Worm (Caenorhabditis elegans): ENCODE results near the gene C16C8.10.
"Not testable (repeated sequence)": the region's sequence is repeated elsewhere in the genome, so short reads cannot be mapped to it uniquely, and the experiment has no call there.

Gene C16C8.10

ce11 chrII:3460048-3460447 lies 4.4 kb downstream of the C16C8.10 start, which contains the start of gene C16C8.7:
Gene C16C8.7, minus strand, starts transcription at chrII:3460148.
- TF ChIP-seq R02D3.7 (tag; optimal IDR thresholded peaks at IDR 0.05), result no peak
- no peak for TF ChIP-seq ama-1 (optimal IDR thresholded peaks at IDR 0.05)
- no peak for TF ChIP-seq nhr-23 (tag; optimal IDR thresholded peaks at IDR 0.05)
- no peak for TF ChIP-seq fos-1 (tag; optimal IDR thresholded peaks at IDR 0.05)

ce11 chrII:3459199-3459598 lies 5.3 kb downstream of the C16C8.10 start:
- TF ChIP-seq elt-1 (tag; optimal IDR thresholded peaks at IDR 0.05), result no peak
- TF ChIP-seq nhr-11 (tag; optimal IDR thresholded peaks at IDR 0.05), result no peak
- no peak for TF ChIP-seq ceh-82 (tag; optimal IDR thresholded peaks at IDR 0.05)
- TF ChIP-seq nhr-129 (tag; optimal IDR thresholded peaks at IDR 0.05), result no peak
- no peak for TF ChIP-seq ztf-1 (GFP tag; conservative IDR thresholded peaks at IDR 0.05)
- TF ChIP-seq snpc-4 (tag; optimal IDR thresholded peaks at IDR 0.05), result no peak
- no peak for TF ChIP-seq fos-1 (tag; optimal IDR thresholded peaks at IDR 0.05)
- TF ChIP-seq nhr-237 (tag; optimal IDR thresholded peaks at IDR 0.05), result no peak
- TF ChIP-seq unc-55 (GFP tag; optimal IDR thresholded peaks at IDR 0.05), result no peak
- no peak for TF ChIP-seq alr-1 (tag; optimal IDR thresholded peaks at IDR 0.05)

DNA sequence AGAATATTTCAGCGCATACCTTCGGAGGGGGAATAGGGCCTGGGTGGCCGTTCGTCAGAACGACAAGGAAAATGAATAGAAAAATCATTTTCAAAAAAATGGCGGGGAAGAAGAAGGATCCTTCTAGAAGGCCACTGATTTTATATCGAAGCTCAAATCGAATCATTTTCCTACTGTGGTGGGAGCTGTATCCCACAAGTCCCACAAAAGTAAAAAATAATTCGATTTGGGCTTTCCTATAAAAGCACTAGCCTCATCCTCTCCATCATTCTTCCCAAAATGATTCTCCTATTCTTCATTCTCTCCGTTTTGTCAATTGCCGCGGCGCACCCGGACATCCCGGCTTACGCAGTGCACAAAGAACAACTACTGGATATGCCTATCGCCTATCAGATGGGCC lies 6.3 kb downstream of the C16C8.10 start, which contains the start of the genes C16C8.26 and C16C8.19:
TSS of gene C16C8.26 (minus strand) at position 101 of the 400 bp plus-strand sequence.
TSS of gene C16C8.19 (plus strand) at position 279 of the 400 bp plus-strand sequence.
- TF ChIP-seq snpc-4 (tag; optimal IDR thresholded peaks at IDR 0.05) (no peak), nhr-23 (tag; optimal IDR thresholded peaks at IDR 0.05) (no peak), ztf-11 (tag; optimal IDR thresholded peaks at IDR 0.05) (no peak), mab-5 (tag; optimal IDR thresholded peaks at IDR 0.05) (no peak), ceh-16 (tag; optimal IDR thresholded peaks at IDR 0.05) (no peak), sma-9 (GFP tag; optimal IDR thresholded peaks at IDR 0.05) (no peak), sma-9 (tag; optimal IDR thresholded peaks at IDR 0.05) (no peak), Y55F3AM.14 (GFP tag; optimal IDR thresholded peaks at IDR 0.05) (no peak), nhr-6 (tag; optimal IDR thresholded peaks at IDR 0.05) (no peak), mbf-1 (tag; optimal IDR thresholded peaks at IDR 0.05) (no peak), crh-2 (tag; optimal IDR thresholded peaks at IDR 0.05) (no peak), F13H6.1 (tag; optimal IDR thresholded peaks at IDR 0.05) (no peak)

DNA sequence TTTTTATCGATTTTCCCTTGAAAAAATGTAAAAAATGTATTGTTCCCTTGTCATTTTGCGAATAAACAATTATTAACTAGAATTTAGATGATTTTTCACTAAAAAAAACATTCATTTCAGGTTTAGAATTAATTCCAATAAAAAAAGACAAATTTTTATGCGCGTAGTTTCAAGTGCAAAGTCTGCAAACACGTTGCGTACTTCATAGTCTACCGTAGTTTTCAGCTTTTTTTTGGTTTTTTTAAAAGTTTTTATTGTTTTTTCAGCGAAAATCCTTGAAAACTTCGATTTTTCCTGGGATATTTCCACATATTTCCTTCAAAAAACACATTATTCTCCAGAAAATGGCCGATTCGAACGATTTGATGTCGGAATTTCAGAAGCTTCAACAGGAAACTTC lies 11.0 kb downstream of the C16C8.10 start, which contains the start of gene C16C8.11:
TSS of gene C16C8.11 (plus strand) at position 188 of the 400 bp plus-strand sequence.
- TF ChIP-seq nhr-21 (tag; optimal IDR thresholded peaks at IDR 0.05), result no peak
- TF ChIP-seq zag-1 (tag; optimal IDR thresholded peaks at IDR 0.05), result no peak
- no peak for TF ChIP-seq ceh-82 (tag; optimal IDR thresholded peaks at IDR 0.05)
- TF ChIP-seq R02D3.7 (tag; optimal IDR thresholded peaks at IDR 0.05), result no peak
- TF ChIP-seq Y55F3AM.14 (GFP tag; optimal IDR thresholded peaks at IDR 0.05), result no peak
- TF ChIP-seq elt-3 (tag; optimal IDR thresholded peaks at IDR 0.05), result no peak
- TF ChIP-seq ZK546.5 (tag; optimal IDR thresholded peaks at IDR 0.05), result no peak
- no peak for TF ChIP-seq lin-13 (GFP tag; optimal IDR thresholded peaks at IDR 0.05)
- TF ChIP-seq blmp-1 (tag; optimal IDR thresholded peaks at IDR 0.05; ENCODE audit: insufficient read depth), result no peak

- TF ChIP-seq sma-3 (GFP tag; optimal IDR thresholded peaks at IDR 0.05) (no peak), ztf-11 (tag; optimal IDR thresholded peaks at IDR 0.05) (no peak)
Observed at ce11 chrII:3452421-3452820, 12.1 kb downstream of the C16C8.10 start, which contains the start of gene C16C8.12. Gene C16C8.12, plus strand, starts transcription at chrII:3452721.

DNA sequence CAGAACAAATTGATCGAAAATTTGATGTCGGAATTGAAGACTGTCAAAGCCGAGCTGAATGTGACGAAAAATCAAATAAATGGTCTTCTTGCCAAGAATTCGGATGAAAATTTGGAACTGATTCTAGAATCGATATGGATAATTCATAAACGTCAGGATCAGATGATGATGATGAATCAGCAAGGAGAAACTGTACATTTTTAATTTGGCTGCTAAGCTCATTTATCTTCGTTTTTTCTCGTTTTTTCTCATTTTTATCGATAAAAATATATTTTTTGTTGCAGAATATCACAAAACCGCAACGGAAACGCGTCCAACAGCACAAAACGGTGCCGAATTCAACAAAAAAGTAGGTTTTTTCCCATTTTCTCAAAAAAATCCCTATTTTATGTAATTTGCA lies 15.0 kb downstream of the C16C8.10 start, which contains the start of gene C16C8.14:
TSS of gene C16C8.14 (plus strand) at position 301 of the 400 bp plus-strand sequence.
- not testable (repeated sequence) for TF ChIP-seq lsy-2, mab-5, nhr-12 (tag; optimal IDR thresholded peaks at IDR 0.05)

Measured in whole organism, L2 larva.